Fruit fly (Drosophila melanogaster): ENCODE measurements around the gene CG9577.
"Not testable (repeated sequence)": the region's sequence is repeated elsewhere in the genome, so short reads cannot be mapped to it uniquely, and the experiment has no call there.

DNA sequence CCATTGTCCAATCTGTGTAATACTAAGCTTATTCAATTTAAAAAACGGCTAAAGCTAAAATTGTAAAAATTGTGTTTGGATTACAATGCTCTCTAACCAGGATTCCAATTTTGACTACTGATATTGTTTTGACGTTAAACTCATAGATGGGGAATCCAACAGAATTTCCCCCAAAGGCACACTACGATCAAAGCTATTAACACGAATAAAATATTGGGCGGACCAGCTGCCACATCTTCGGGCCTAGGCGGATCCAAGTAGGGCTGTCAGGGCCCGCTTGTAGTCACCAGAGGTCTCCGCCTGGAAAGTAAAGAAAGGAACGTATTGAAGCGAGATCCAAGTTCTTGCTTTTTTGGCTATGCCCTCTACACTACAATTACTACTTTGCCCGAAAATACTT, 50.7 kb downstream of the CG9577 start, which contains the start of gene SdicC:
- TF ChIP-seq CG13204 (GFP tag; optimal IDR thresholded peaks at IDR 0.05); CG32121 (GFP tag; IDR thresholded peaks at IDR 0.05); CG15710 (tag; optimal IDR thresholded peaks at IDR 0.05): not testable (repeated sequence)

Data from whole organism, pupa.